Worm (Caenorhabditis elegans) whole organism, L3 larva: ENCODE results near the gene ZC53.2.

Experiments
- R02D3.7 ChIP-seq: fragments of 150-350 bp; optimal IDR thresholded peaks from 2 replicates; lab custom pipeline; 2014; ENCODE audit warnings: missing biosample characterization, missing genetic modification characterization
- ZK546.5 ChIP-seq: sonication (generic microtip); optimal IDR thresholded peaks from 2 replicates; lab custom pipeline; 2017; ENCODE audit warnings: missing biosample characterization, missing genetic modification characterization
- ama-1 ChIP-seq: fragments of 150-350 bp; optimal IDR thresholded peaks from 2 replicates; lab custom pipeline; 2018
- egl-27 ChIP-seq: sonication (generic microtip); optimal IDR thresholded peaks from 4 replicates; lab custom pipeline; 2017; ENCODE audit warnings: missing biosample characterization, missing genetic modification reagents, missing genetic modification characterization
- fkh-10 ChIP-seq: sonication (generic microtip); optimal IDR thresholded peaks from 2 replicates; lab custom pipeline; 2017; ENCODE audit warnings: missing biosample characterization, missing genetic modification reagents, missing genetic modification characterization
- mdl-1 ChIP-seq: fragments of 150-350 bp; optimal IDR thresholded peaks from 2 replicates; lab custom pipeline; 2014; ENCODE audit warnings: missing biosample characterization, missing genetic modification characterization
- nfya-1 ChIP-seq: sonication (generic microtip); optimal IDR thresholded peaks from 2 replicates; lab custom pipeline; 2017; ENCODE audit warnings: missing genetic modification characterization, mild to moderate bottlenecking, missing compliant biosample characterization, antibody characterized with exemption, moderate library complexity; ENCODE audit not compliant: insufficient read depth
- nhr-43 ChIP-seq: sonication (generic microtip); optimal IDR thresholded peaks from 2 replicates; lab custom pipeline; 2016; ENCODE audit warnings: mild to moderate bottlenecking, missing genetic modification characterization, missing compliant biosample characterization; ENCODE audit not compliant: poor library complexity, severe bottlenecking
- sea-2 ChIP-seq: fragments of 150-350 bp; sonication (generic microtip); optimal IDR thresholded peaks from 4 replicates; lab custom pipeline; 2014; ENCODE audit warnings: missing biosample characterization, missing genetic modification reagents, missing genetic modification characterization
- skn-1 ChIP-seq: fragments of 150-350 bp; optimal IDR thresholded peaks from 2 replicates; lab custom pipeline; 2014; ENCODE audit warnings: missing biosample characterization, missing genetic modification characterization
- unc-62 ChIP-seq: fragments of 150-350 bp; sonication (generic microtip); optimal IDR thresholded peaks from 4 replicates; lab custom pipeline; 2014; ENCODE audit warnings: missing biosample characterization, missing genetic modification reagents, missing genetic modification characterization
- zag-1 ChIP-seq: fragments of 150-350 bp; optimal IDR thresholded peaks from 2 replicates; lab custom pipeline; 2014; ENCODE audit warnings: missing biosample characterization, missing genetic modification characterization
- ztf-11 ChIP-seq: fragments of 150-350 bp; optimal IDR thresholded peaks from 2 replicates; lab custom pipeline; 2014; ENCODE audit warnings: missing biosample characterization, missing genetic modification characterization

ce11 chrX:1909353-1909752 lies 14.7 kb downstream of the ZC53.2 start:
- TF ChIP-seq skn-1 (tag; lab: Kevin White, UChicago) = no peak
- TF ChIP-seq ztf-11 (tag; lab: Kevin White, UChicago) = no peak
- peak; percentile 85 for TF ChIP-seq nhr-43 (tag; lab: Kevin White, UChicago)
- TF ChIP-seq ama-1 = no peak
- TF ChIP-seq ZK546.5 (tag; lab: Kevin White, UChicago) = no peak
- peak; percentile 13 for TF ChIP-seq fkh-10 (GFP tag; lab: Kevin White, UChicago)
- no peak for TF ChIP-seq nfya-1 (tag; lab: Kevin White, UChicago)
- TF ChIP-seq sea-2 (GFP tag; lab: Kevin White, UChicago) = no peak
- no peak for TF ChIP-seq unc-62 (GFP tag; lab: Kevin White, UChicago)
- TF ChIP-seq egl-27 (tag; lab: Kevin White, UChicago) = no peak
- peak; percentile 72 for TF ChIP-seq R02D3.7 (tag; lab: Kevin White, UChicago)
- TF ChIP-seq mdl-1 (tag; lab: Kevin White, UChicago) = peak; percentile 16
- TF ChIP-seq zag-1 (tag; lab: Kevin White, UChicago) = no peak
